Fruit fly (Drosophila melanogaster) whole organism, embryonic: ENCODE measurements around the gene Calr.

ENCODE experiments used
- Ada2b ChIP-seq: fragments of 200-800 bp; sonication (Bioruptor generic); IDR thresholded peaks from 2 replicates; pipeline ENCODE4 v1.3.6; 2022; ENCODE audit warnings: missing biosample characterization, missing genetic modification characterization
- Antp ChIP-seq: fragments of 200-800 bp; sonication (Bioruptor generic); optimal IDR thresholded peaks from 3 replicates; lab custom pipeline; 2016; ENCODE audit warnings: missing biosample characterization, missing genetic modification characterization
- BEAF-32 ChIP-seq: fragments of 200-800 bp; sonication (Bioruptor generic); optimal IDR thresholded peaks from 3 replicates; lab custom pipeline; 2017; ENCODE audit warnings: missing biosample characterization, missing genetic modification characterization, mild to moderate bottlenecking, moderate library complexity, missing genetic modification reagents
- CG10147 ChIP-seq: fragments of 200-800 bp; sonication (Bioruptor generic); optimal IDR thresholded peaks from 2 replicates; lab custom pipeline; 2019; ENCODE audit warnings: missing biosample characterization, mild to moderate bottlenecking, missing genetic modification characterization, moderate library complexity
- CG10431 ChIP-seq: fragments of 200-800 bp; sonication (Bioruptor generic); optimal IDR thresholded peaks from 3 replicates; lab custom pipeline; 2018; ENCODE audit warnings: missing biosample characterization, mild to moderate bottlenecking, missing genetic modification characterization
- CG10654 ChIP-seq: fragments of 200-800 bp; sonication (Bioruptor generic); optimal IDR thresholded peaks from 2 replicates; lab custom pipeline; 2016; ENCODE audit warnings: missing biosample characterization, missing genetic modification characterization
- CG10979 ChIP-seq: fragments of 200-800 bp; sonication (Bioruptor generic); optimal IDR thresholded peaks from 2 replicates; lab custom pipeline; 2018; ENCODE audit warnings: missing biosample characterization, mild to moderate bottlenecking, missing genetic modification characterization, moderate library complexity
- CG11093 ChIP-seq: fragments of 200-800 bp; sonication (Bioruptor generic); IDR thresholded peaks from 3 replicates; pipeline ENCODE4 v1.3.6; 2022; ENCODE audit warnings: missing biosample characterization, missing genetic modification characterization
- CG11456 ChIP-seq: fragments of 200-800 bp; sonication (Bioruptor generic); IDR thresholded peaks from 3 replicates; pipeline ENCODE4 v1.3.6; 2022; ENCODE audit warnings: missing biosample characterization, missing genetic modification characterization
- CG12155 ChIP-seq: fragments of 200-800 bp; sonication (Bioruptor generic); optimal IDR thresholded peaks from 3 replicates; lab custom pipeline; 2016; ENCODE audit warnings: missing biosample characterization, missing genetic modification characterization
- CG13624 ChIP-seq: fragments of 200-800 bp; sonication (Bioruptor generic); optimal IDR thresholded peaks from 2 replicates; lab custom pipeline; 2016; ENCODE audit warnings: missing biosample characterization, missing genetic modification characterization
- CG15011 ChIP-seq: fragments of 200-800 bp; sonication (Bioruptor generic); optimal IDR thresholded peaks from 3 replicates; lab custom pipeline; 2018; ENCODE audit warnings: missing biosample characterization, mild to moderate bottlenecking, missing genetic modification characterization
- CG15601 ChIP-seq: fragments of 200-800 bp; sonication (Bioruptor generic); optimal IDR thresholded peaks from 3 replicates; lab custom pipeline; 2019; ENCODE audit warnings: missing biosample characterization, mild to moderate bottlenecking, missing genetic modification characterization, moderate library complexity
- CG18764 ChIP-seq: fragments of 200-800 bp; sonication (Bioruptor generic); optimal IDR thresholded peaks from 3 replicates; lab custom pipeline; 2016; ENCODE audit warnings: missing biosample characterization, missing genetic modification characterization
- CG31224 ChIP-seq: fragments of 200-800 bp; sonication (Bioruptor generic); IDR thresholded peaks from 2 replicates; pipeline ENCODE4 v1.3.6; 2022; ENCODE audit warnings: missing biosample characterization, missing genetic modification characterization
- CG34376 ChIP-seq: fragments of 200-800 bp; sonication (Bioruptor generic); optimal IDR thresholded peaks from 2 replicates; lab custom pipeline; 2018; ENCODE audit warnings: missing biosample characterization, mild to moderate bottlenecking, missing genetic modification characterization
- CG4617 ChIP-seq: fragments of 200-800 bp; sonication (Bioruptor generic); optimal IDR thresholded peaks from 3 replicates; lab custom pipeline; 2016; ENCODE audit warnings: missing biosample characterization, missing genetic modification characterization, borderline replicate concordance
- CG4707 ChIP-seq: fragments of 200-800 bp; sonication (Bioruptor generic); optimal IDR thresholded peaks from 2 replicates; lab custom pipeline; 2018; ENCODE audit warnings: missing biosample characterization, mild to moderate bottlenecking, missing genetic modification characterization, moderate library complexity
- CG6654 ChIP-seq: fragments of 200-800 bp; sonication (Bioruptor generic); optimal IDR thresholded peaks from 2 replicates; lab custom pipeline; 2017; ENCODE audit warnings: missing biosample characterization, mild to moderate bottlenecking, missing genetic modification characterization
- CG6854 ChIP-seq: fragments of 200-800 bp; sonication (Bioruptor generic); optimal IDR thresholded peaks from 3 replicates; lab custom pipeline; 2017; ENCODE audit warnings: missing biosample characterization, mild to moderate bottlenecking, missing genetic modification characterization
- CG8388 ChIP-seq: fragments of 200-800 bp; sonication (Bioruptor generic); optimal IDR thresholded peaks from 2 replicates; lab custom pipeline; 2019; ENCODE audit warnings: missing biosample characterization, mild to moderate bottlenecking, missing genetic modification characterization, moderate library complexity
- CG9215 ChIP-seq: fragments of 200-800 bp; sonication (Bioruptor generic); IDR thresholded peaks from 2 replicates; pipeline ENCODE4 v1.3.6; 2022; ENCODE audit warnings: missing biosample characterization, missing genetic modification characterization
- CG9437 ChIP-seq: fragments of 200-800 bp; sonication (Bioruptor generic); optimal IDR thresholded peaks from 2 replicates; lab custom pipeline; 2018; ENCODE audit warnings: missing biosample characterization, mild to moderate bottlenecking, missing genetic modification characterization
- Camta ChIP-seq: fragments of 200-800 bp; sonication (Bioruptor generic); optimal IDR thresholded peaks from 2 replicates; lab custom pipeline; 2016; ENCODE audit warnings: missing biosample characterization, missing genetic modification characterization
- CrebB ChIP-seq: fragments of 200-800 bp; sonication (Bioruptor generic); optimal IDR thresholded peaks from 3 replicates; lab custom pipeline; 2018; ENCODE audit warnings: missing biosample characterization, mild to moderate bottlenecking, missing genetic modification characterization
- D ChIP-seq, 2 experiments: fragments of 200-800 bp in 1 of 2; fragments of >200 bp in 1 of 2; sonication (Bioruptor generic) in 1 of 2; optimal IDR thresholded peaks; 2 replicates in 1 of 2; 3 replicates in 1 of 2; lab custom pipeline; 2017; ENCODE audit warnings: mild to moderate bottlenecking in 1 of 2, missing biosample characterization in 1 of 2, missing genetic modification characterization in 1 of 2, missing genetic modification reagents in 1 of 2
- Doc2 ChIP-seq: fragments of 200-800 bp; sonication (Bioruptor generic); IDR thresholded peaks from 2 replicates; pipeline ENCODE4 v1.3.6; 2022; ENCODE audit warnings: missing biosample characterization, missing genetic modification characterization
- GATAe ChIP-seq: fragments of 200-800 bp; sonication (Bioruptor generic); conservative IDR thresholded peaks from 2 replicates; pipeline ENCODE4 v1.3.6; 2022; ENCODE audit warnings: missing biosample characterization, missing genetic modification characterization
- Hmr ChIP-seq: fragments of 200-800 bp; sonication (Bioruptor generic); optimal IDR thresholded peaks from 3 replicates; lab custom pipeline; 2017; ENCODE audit warnings: mild to moderate bottlenecking, missing biosample characterization, missing genetic modification reagents, missing genetic modification characterization
- Lhr ChIP-seq: fragments of 200-800 bp; sonication (Bioruptor generic); optimal IDR thresholded peaks from 3 replicates; lab custom pipeline; 2017; ENCODE audit warnings: mild to moderate bottlenecking, missing biosample characterization, missing genetic modification reagents, missing genetic modification characterization
- Nf-YC ChIP-seq: fragments of 200-800 bp; optimal IDR thresholded peaks from 3 replicates; lab custom pipeline; 2019; ENCODE audit warnings: missing biosample characterization, mild to moderate bottlenecking, missing genetic modification characterization, moderate library complexity
- Scr ChIP-seq: fragments of 200-800 bp; sonication (Bioruptor generic); IDR thresholded peaks from 2 replicates; pipeline ENCODE4 v1.3.6; 2022; ENCODE audit warnings: missing biosample characterization, missing genetic modification characterization; ENCODE audit not compliant: partially characterized antibody
- Spps ChIP-seq: fragments of 200-800 bp; sonication (Bioruptor generic); optimal IDR thresholded peaks from 2 replicates; lab custom pipeline; 2018; ENCODE audit warnings: missing biosample characterization, mild to moderate bottlenecking, missing genetic modification characterization
- Taf1 ChIP-seq: fragments of 200-800 bp; sonication (Bioruptor generic); IDR thresholded peaks from 2 replicates; pipeline ENCODE4 v1.3.6; 2022; ENCODE audit warnings: missing biosample characterization, missing genetic modification characterization
- Tbp ChIP-seq: fragments of >200 bp; optimal IDR thresholded peaks from 2 replicates; lab custom pipeline; 2018; ENCODE audit warnings: missing biosample characterization, missing genetic modification characterization
- al ChIP-seq: fragments of 200-800 bp; sonication (Bioruptor generic); IDR thresholded peaks from 2 replicates; pipeline ENCODE4 v1.3.6; 2022; ENCODE audit warnings: missing biosample characterization, missing genetic modification characterization
- ash1 ChIP-seq: fragments of 200-800 bp; sonication (Bioruptor generic); optimal IDR thresholded peaks from 2 replicates; lab custom pipeline; 2018; ENCODE audit warnings: missing biosample characterization, mild to moderate bottlenecking, missing genetic modification characterization
- chif ChIP-seq, 2 experiments: fragments of 200-800 bp; sonication (Bioruptor generic); optimal IDR thresholded peaks; 3 replicates each; lab custom pipeline; 2016; ENCODE audit warnings: missing biosample characterization in 2 of 2, missing genetic modification characterization in 2 of 2
- dimm ChIP-seq: fragments of 200-800 bp; sonication (Bioruptor generic); IDR thresholded peaks from 2 replicates; pipeline ENCODE4 v1.3.6; 2022; ENCODE audit warnings: missing biosample characterization, missing genetic modification characterization
- disco-r ChIP-seq: fragments of 200-800 bp; sonication (Bioruptor generic); optimal IDR thresholded peaks from 2 replicates; lab custom pipeline; 2016; ENCODE audit warnings: missing biosample characterization, missing genetic modification characterization
- grau ChIP-seq: fragments of 200-800 bp; optimal IDR thresholded peaks from 3 replicates; lab custom pipeline; 2019; ENCODE audit warnings: missing biosample characterization, mild to moderate bottlenecking, missing genetic modification characterization, moderate library complexity
- knrl ChIP-seq: fragments of 200-800 bp; sonication (Bioruptor generic); IDR thresholded peaks from 3 replicates; pipeline ENCODE4 v1.3.6; 2022; ENCODE audit warnings: missing biosample characterization, missing genetic modification characterization; ENCODE audit not compliant: partially characterized antibody
- lola ChIP-seq, 3 experiments: fragments of >200 bp in 2 of 3; fragments of 200-800 bp in 1 of 3; sonication (Bioruptor generic) in 1 of 3; optimal IDR thresholded peaks; 2 replicates each; lab custom pipeline; 2017 to 2019; ENCODE audit warnings: missing biosample characterization in 3 of 3, missing genetic modification characterization in 3 of 3, mild to moderate bottlenecking in 1 of 3, moderate library complexity in 1 of 3
- ro ChIP-seq: fragments of 200-800 bp; sonication (Bioruptor generic); IDR thresholded peaks from 2 replicates; pipeline ENCODE4 v1.3.6; 2022; ENCODE audit warnings: missing biosample characterization, missing genetic modification characterization
- sens ChIP-seq: fragments of 200-800 bp; sonication (Bioruptor generic); peaks from one replicate; lab custom pipeline; 2016; ENCODE audit warnings: missing biosample characterization, missing genetic modification characterization
- tna ChIP-seq: fragments of 200-800 bp; sonication (Bioruptor generic); IDR thresholded peaks from 2 replicates; pipeline ENCODE4 v1.3.6; 2022; ENCODE audit warnings: missing biosample characterization, missing genetic modification characterization; ENCODE audit not compliant: partially characterized antibody
- trem ChIP-seq: fragments of 200-800 bp; optimal IDR thresholded peaks from 3 replicates; lab custom pipeline; 2019; ENCODE audit warnings: missing biosample characterization, mild to moderate bottlenecking, missing genetic modification characterization, moderate library complexity
- vfl ChIP-seq: fragments of 200-800 bp; sonication (Bioruptor generic); optimal IDR thresholded peaks from 2 replicates; lab custom pipeline; 2016; ENCODE audit warnings: missing biosample characterization, missing genetic modification characterization
- zen2 ChIP-seq: fragments of 200-800 bp; sonication (Bioruptor generic); IDR thresholded peaks from 3 replicates; pipeline ENCODE4 v1.3.6; 2022; ENCODE audit warnings: missing biosample characterization, missing genetic modification characterization; ENCODE audit not compliant: partially characterized antibody

Calr gene

dm6 chr3R:9618331-9618730, 12.3 kb downstream of the Calr start (continued):
- no peak for TF ChIP-seq CG10431
- TF ChIP-seq CrebB (tag; lab: Kevin White, UChicago): peak; percentile 57
- TF ChIP-seq sens (GFP tag; lab: Kevin White, UChicago): peak; percentile 95
- TF ChIP-seq zen2 (GFP tag; lab: Robert Waterston, UW): no peak
- no peak for TF ChIP-seq CG6854 (GFP tag; lab: Kevin White, UChicago)
- no peak for TF ChIP-seq vfl (GFP tag; lab: Kevin White, UChicago)
- TF ChIP-seq Scr (GFP tag; lab: Robert Waterston, UW): no peak
- peak; percentile 56 for TF ChIP-seq CG6654 (GFP tag; lab: Kevin White, UChicago)
- TF ChIP-seq Doc2 (GFP tag; lab: Robert Waterston, UW): peak; percentile 44; the same call in 1 of the 2 replicates
- TF ChIP-seq chif (GFP tag; optimal IDR thresholded peaks at IDR 0.05; lab: Kevin White, UChicago): peak; percentile 76 to 85
- peak; percentile 40; the same call in 1 of the 2 replicates for TF ChIP-seq Taf1 (GFP tag; lab: Robert Waterston, UW)
- peak; percentile 25 for TF ChIP-seq Lhr (GFP tag; lab: Kevin White, UChicago)
- peak; percentile 48 for TF ChIP-seq Hmr (GFP tag; lab: Kevin White, UChicago)
- peak; percentile 62 for TF ChIP-seq CG15601
- peak; percentile 75 for TF ChIP-seq Antp (GFP tag; lab: Kevin White, UChicago)
- peak; percentile 16 for TF ChIP-seq Nf-YC
- peak; percentile 23; the same call in 1 of the 2 replicates for TF ChIP-seq GATAe
- peak; percentile 21 for TF ChIP-seq CG9437 (GFP tag; lab: Kevin White, UChicago)
- TF ChIP-seq CG11456: peak; percentile 79; the same call in 2 of the 3 replicates
- no peak for TF ChIP-seq CG34376 (GFP tag; lab: Kevin White, UChicago)
- no peak for TF ChIP-seq CG10147 (GFP tag; lab: Kevin White, UChicago)
- no peak for TF ChIP-seq CG15011 (GFP tag; lab: Kevin White, UChicago)
- no peak for TF ChIP-seq tna (GFP tag; lab: Robert Waterston, UW)
- peak; percentile 48 for TF ChIP-seq CG4707 (GFP tag; lab: Kevin White, UChicago)
- peak; percentile 58 for TF ChIP-seq dimm (GFP tag; lab: Robert Waterston, UW)
- no peak for TF ChIP-seq al
- peak; percentile 73 for TF ChIP-seq CG8388 (GFP tag; lab: Kevin White, UChicago)
- TF ChIP-seq CG10654 (GFP tag; lab: Kevin White, UChicago): peak; percentile 39
- peak; percentile 18 for TF ChIP-seq Spps
- TF ChIP-seq Ada2b (GFP tag; lab: Robert Waterston, UW): peak; percentile 77
- no peak for TF ChIP-seq BEAF-32 (GFP tag; lab: Kevin White, UChicago)
- peak; percentile 73 for TF ChIP-seq Camta (GFP tag; lab: Kevin White, UChicago)
- peak; percentile 13 for TF ChIP-seq CG4617 (GFP tag; lab: Kevin White, UChicago)
- TF ChIP-seq CG13624 (GFP tag; lab: Kevin White, UChicago): peak; percentile 58
- peak in 1 of 3 experiments; percentile 44 for TF ChIP-seq lola (GFP tag; optimal IDR thresholded peaks at IDR 0.05; lab: Kevin White, UChicago)
- TF ChIP-seq Tbp (GFP tag; lab: Kevin White, UChicago): no peak
- peak; percentile 66 for TF ChIP-seq CG18764 (GFP tag; lab: Kevin White, UChicago)
- TF ChIP-seq ro (GFP tag; lab: Robert Waterston, UW): peak; percentile 74
- TF ChIP-seq CG11093 (GFP tag; lab: Robert Waterston, UW): peak; percentile 52; the same call in 1 of the 3 replicates
- TF ChIP-seq grau (tag; lab: Kevin White, UChicago): peak; percentile 90
- no peak for TF ChIP-seq knrl (GFP tag; lab: Robert Waterston, UW)
- TF ChIP-seq CG10979 (tag; lab: Kevin White, UChicago): peak; percentile 77
- TF ChIP-seq CG31224 (GFP tag; lab: Robert Waterston, UW): 0 out of 2 replicates have a peak, but pooled peaks have one; percentile 15
- TF ChIP-seq disco-r (GFP tag; lab: Kevin White, UChicago): peak; percentile 30
- no peak for TF ChIP-seq D (optimal IDR thresholded peaks at IDR 0.05; lab: Kevin White, UChicago)
- TF ChIP-seq D (GFP tag; optimal IDR thresholded peaks at IDR 0.05; lab: Kevin White, UChicago): peak; percentile 60
- TF ChIP-seq trem (tag; lab: Kevin White, UChicago): peak; percentile 15
- no peak for TF ChIP-seq ash1 (GFP tag; lab: Kevin White, UChicago)
- peak; percentile 52; the same call in 1 of the 2 replicates for TF ChIP-seq CG9215
- TF ChIP-seq CG12155 (GFP tag; lab: Kevin White, UChicago): peak; percentile 43
